Worm (Caenorhabditis elegans): ENCODE measurements around the gene ZC443.1.

Gene ZC443.1

DNA sequence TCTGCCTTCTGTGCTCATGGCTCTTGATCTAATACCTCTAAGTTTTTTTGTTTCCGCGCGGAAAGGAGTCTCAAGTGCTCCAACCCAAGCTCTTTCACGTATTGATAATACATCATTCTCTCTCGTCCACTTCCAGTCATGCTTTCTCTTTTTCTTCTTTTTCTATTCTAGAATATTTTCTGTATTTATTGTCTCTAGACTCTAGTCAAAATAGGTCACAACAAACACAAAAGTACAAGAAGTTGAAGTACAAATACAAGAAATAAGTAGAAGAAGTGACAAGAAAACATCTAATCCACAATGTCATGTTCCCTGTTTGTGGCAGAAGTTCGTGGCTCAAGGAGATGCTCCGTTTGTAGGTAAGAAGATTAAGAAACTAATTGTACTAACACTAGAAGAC, 36.7 kb downstream of the ZC443.1 start, which contains the start of gene ZC455.1:
ZC455.1 (plus strand) TSS at position 301 of the 400 bp plus-strand sequence.
- TF ChIP-seq snu-23 (GFP tag; optimal IDR thresholded peaks at IDR 0.05), result no peak
- TF ChIP-seq blmp-1 (tag; optimal IDR thresholded peaks at IDR 0.05), result no peak
- no peak for TF ChIP-seq ama-1 (optimal IDR thresholded peaks at IDR 0.05)
- TF ChIP-seq fos-1 (tag; optimal IDR thresholded peaks at IDR 0.05), result no peak
- no peak for TF ChIP-seq skn-1 (tag; optimal IDR thresholded peaks at IDR 0.05)
- no peak for TF ChIP-seq dpl-1 (GFP tag; optimal IDR thresholded peaks at IDR 0.05)
- TF ChIP-seq lin-13 (GFP tag; optimal IDR thresholded peaks at IDR 0.05), result no peak
- no peak for TF ChIP-seq nhr-84 (tag; optimal IDR thresholded peaks at IDR 0.05)
- TF ChIP-seq F16B12.6 (tag; optimal IDR thresholded peaks at IDR 0.05), result no peak
- no peak for TF ChIP-seq lir-3 (tag; optimal IDR thresholded peaks at IDR 0.05; ENCODE audit: poor library complexity)

DNA sequence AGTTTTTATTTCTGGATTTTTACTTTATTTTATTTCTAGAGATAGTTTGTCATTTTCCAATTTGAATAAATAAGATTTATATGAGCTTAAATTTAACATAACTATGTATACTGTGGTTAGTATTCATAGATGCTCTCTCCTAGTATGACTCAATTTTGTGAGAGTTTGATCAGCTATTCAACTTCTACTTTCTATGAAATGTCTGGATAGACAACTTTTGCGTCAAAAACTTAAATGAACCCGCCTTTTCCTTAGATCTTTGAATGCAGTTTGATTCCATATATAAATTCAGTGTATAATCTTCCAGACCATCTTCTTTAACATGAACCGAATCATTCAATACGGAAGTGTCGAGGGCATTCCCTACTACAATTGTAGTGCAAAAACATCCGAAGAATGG, 40.9 kb downstream of the ZC443.1 start, which contains the start of gene srt-43:
srt-43 (plus strand) TSS at position 301 of the 400 bp plus-strand sequence.
- no peak for TF ChIP-seq sptf-1 (tag; optimal IDR thresholded peaks at IDR 0.05)
- no peak for TF ChIP-seq nhr-20 (tag; optimal IDR thresholded peaks at IDR 0.05)
- no peak for TF ChIP-seq grh-1 (GFP tag; IDR thresholded peaks at IDR 0.05)
- TF ChIP-seq ceh-90 (tag; optimal IDR thresholded peaks at IDR 0.05), result no peak
- TF ChIP-seq mef-2 (tag; optimal IDR thresholded peaks at IDR 0.05), result no peak
- no peak for TF ChIP-seq lin-14 (GFP tag; optimal IDR thresholded peaks at IDR 0.05)
- no peak for TF ChIP-seq nhr-71 (tag; optimal IDR thresholded peaks at IDR 0.05)
- TF ChIP-seq tbx-2 (tag; optimal IDR thresholded peaks at IDR 0.05), result no peak
- no peak for TF ChIP-seq xbp-1 (tag; optimal IDR thresholded peaks at IDR 0.05)
- TF ChIP-seq mdl-1 (tag; optimal IDR thresholded peaks at IDR 0.05), result no peak
- TF ChIP-seq nhr-47 (tag; optimal IDR thresholded peaks at IDR 0.05), result no peak
- TF ChIP-seq jun-1 (tag; optimal IDR thresholded peaks at IDR 0.05), result no peak
- TF ChIP-seq egl-27 (tag; optimal IDR thresholded peaks at IDR 0.05), result no peak
- no peak for TF ChIP-seq dpl-1 (GFP tag; optimal IDR thresholded peaks at IDR 0.05)
- TF ChIP-seq fkh-8 (tag; optimal IDR thresholded peaks at IDR 0.05), result no peak
- no peak for TF ChIP-seq hpl-2 (GFP tag; optimal IDR thresholded peaks at IDR 0.05)
- TF ChIP-seq sup-37 (GFP tag; optimal IDR thresholded peaks at IDR 0.05), result no peak
- TF ChIP-seq ztf-4 (tag; optimal IDR thresholded peaks at IDR 0.05), result no peak
- no peak for TF ChIP-seq nhr-12 (tag; optimal IDR thresholded peaks at IDR 0.05)
- TF ChIP-seq pag-3 (tag; optimal IDR thresholded peaks at IDR 0.05; ENCODE audit: borderline replicate concordance, insufficient read depth), result no peak

DNA sequence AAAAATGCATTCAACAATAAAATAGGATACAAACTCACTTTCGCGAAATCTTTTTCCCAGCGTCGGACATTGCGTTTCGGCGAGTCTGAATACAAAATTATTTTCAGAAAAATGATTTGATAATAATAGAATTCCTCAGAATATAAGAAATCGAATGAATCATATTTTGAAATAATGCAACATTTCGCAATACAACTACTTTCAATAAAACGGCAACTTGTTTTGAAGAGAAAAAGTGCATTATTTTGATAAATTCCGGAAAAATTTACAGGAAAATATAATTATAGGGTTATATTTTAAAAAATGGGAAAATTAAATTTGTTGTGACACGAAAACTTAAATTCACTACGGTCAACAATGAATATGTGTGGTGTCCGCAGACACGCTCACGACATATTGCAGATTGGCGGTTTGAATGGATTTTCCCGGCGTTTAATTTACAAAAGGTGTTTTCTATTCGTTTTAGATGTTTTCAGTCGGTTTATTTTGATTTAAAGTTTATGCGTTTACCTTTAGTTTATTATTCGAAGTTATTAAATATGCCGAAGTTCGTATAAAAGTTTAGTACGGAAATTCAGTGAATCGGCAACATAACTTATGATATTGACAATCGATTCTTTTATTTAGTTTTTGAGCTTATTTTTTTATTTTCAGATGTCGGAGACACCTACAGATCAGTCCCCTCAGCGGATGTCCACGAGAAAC, 46.4 kb downstream of the ZC443.1 start, which contains the start of the genes abcf-1 and scc-3:
abcf-1 (minus strand) TSS at position 85 of the 705 bp plus-strand sequence.
scc-3 (plus strand) TSS at position 655 of the 705 bp plus-strand sequence.
- peak; percentile 25 for TF ChIP-seq rnt-1 (tag; optimal IDR thresholded peaks at IDR 0.05)
- peak; percentile 51 for TF ChIP-seq skn-1 (tag; optimal IDR thresholded peaks at IDR 0.05)
- peak; percentile 21 for TF ChIP-seq nhr-47 (tag; optimal IDR thresholded peaks at IDR 0.05)
- peak; percentile 5 for TF ChIP-seq C16A3.4 (tag; optimal IDR thresholded peaks at IDR 0.05)
- TF ChIP-seq F16B12.6 (tag; optimal IDR thresholded peaks at IDR 0.05), result peak; percentile 84
- no peak; the same call in 1 of the 2 replicates for TF ChIP-seq isw-1 (GFP tag; IDR thresholded peaks at IDR 0.05)
- TF ChIP-seq dpl-1 (GFP tag; optimal IDR thresholded peaks at IDR 0.05), result peak; percentile 47 to 74 (median 59)
- TF ChIP-seq lin-35 (GFP tag; optimal IDR thresholded peaks at IDR 0.05), result peak; percentile 45 to 71
- TF ChIP-seq nhr-77 (tag; optimal IDR thresholded peaks at IDR 0.05), result no peak
- peak in 1 of 6 experiments; percentile 37 for TF ChIP-seq elt-3 (tag; optimal IDR thresholded peaks at IDR 0.05)
- peak; percentile 6 for TF ChIP-seq unc-130 (tag; optimal IDR thresholded peaks at IDR 0.05)
- TF ChIP-seq xbp-1 (tag; optimal IDR thresholded peaks at IDR 0.05), result peak; percentile 40
- no peak for TF ChIP-seq ceh-82 (tag; optimal IDR thresholded peaks at IDR 0.05)
- TF ChIP-seq mep-1 (tag; optimal IDR thresholded peaks at IDR 0.05), result peak; percentile 53
- no peak for TF ChIP-seq pax-3 (tag; optimal IDR thresholded peaks at IDR 0.05)
- peak; percentile 38 for TF ChIP-seq nhr-20 (tag; optimal IDR thresholded peaks at IDR 0.05)
- peak; percentile 25 to 62 for TF ChIP-seq efl-1 (optimal IDR thresholded peaks at IDR 0.05)
- peak; percentile 66 to 93 for TF ChIP-seq efl-1 (GFP tag; optimal IDR thresholded peaks at IDR 0.05 in 1 of 2)
- TF ChIP-seq vab-15 (tag; optimal IDR thresholded peaks at IDR 0.05), result no peak
- TF ChIP-seq jun-1 (tag; optimal IDR thresholded peaks at IDR 0.05), result no peak
- TF ChIP-seq swsn-7 (tag; optimal IDR thresholded peaks at IDR 0.05), result peak; percentile 32
- peak; percentile 86 to 98 for TF ChIP-seq lsy-2 (tag; optimal IDR thresholded peaks at IDR 0.05)
